Fruit fly (Drosophila melanogaster): Measurements from ENCODE around the gene CG11248.

DNA sequence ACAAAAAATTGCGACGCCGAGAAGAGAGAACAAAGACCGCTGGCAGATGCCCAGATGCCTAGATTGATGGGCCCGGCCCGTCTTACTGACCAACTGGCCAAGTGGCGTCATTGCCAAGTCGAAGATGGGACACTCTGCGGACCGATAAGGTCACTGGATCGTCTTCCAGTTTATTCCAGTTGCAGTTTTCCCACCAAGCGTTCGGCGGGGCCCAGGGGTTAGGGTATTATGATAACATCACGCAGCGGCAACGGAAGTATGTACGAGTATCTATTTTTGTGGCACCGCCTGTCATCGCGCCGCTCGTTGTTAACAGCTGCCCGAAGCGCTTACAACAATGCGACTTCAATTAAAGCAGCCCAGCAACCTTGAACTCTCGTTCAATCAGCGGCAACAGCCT lies 20.2 kb downstream of the CG11248 start:
- TF ChIP-seq Met (GFP tag; optimal IDR thresholded peaks at IDR 0.05) (no peak), Sox14 (GFP tag; optimal IDR thresholded peaks at IDR 0.05) (no peak), achi (GFP tag; optimal IDR thresholded peaks at IDR 0.05) (no peak), CG6808 (GFP tag; optimal IDR thresholded peaks at IDR 0.05) (no peak), dsx (GFP tag; optimal IDR thresholded peaks at IDR 0.05; ENCODE audit: poor library complexity, severe bottlenecking) (no peak), CG16779 (tag; optimal IDR thresholded peaks at IDR 0.05) (no peak), Lpt (GFP tag; optimal IDR thresholded peaks at IDR 0.05) (no peak), Ets96B (tag; optimal IDR thresholded peaks at IDR 0.05) (no peak), Hr39 (GFP tag; optimal IDR thresholded peaks at IDR 0.05) (no peak), acj6 (GFP tag; optimal IDR thresholded peaks at IDR 0.05) (no peak), Hr4 (GFP tag; optimal IDR thresholded peaks at IDR 0.05) (no peak)
